Worm (Caenorhabditis elegans) whole organism, L1 larva: Measurements from ENCODE around the gene F44D12.2.

Experiments
- C04F5.9 ChIP-seq: sonication (generic microtip); optimal IDR thresholded peaks from 2 replicates; lab custom pipeline; 2016; ENCODE audit warnings: missing genetic modification characterization, missing compliant biosample characterization
- Y116A8C.19 ChIP-seq: sonication (generic microtip); optimal IDR thresholded peaks from 2 replicates; lab custom pipeline; 2016; ENCODE audit warnings: missing compliant biosample characterization, missing genetic modification characterization, borderline replicate concordance
- alr-1 ChIP-seq: fragments of 200-800 bp; sonication (Bioruptor generic); optimal IDR thresholded peaks from 2 replicates; lab custom pipeline; 2018; ENCODE audit warnings: borderline replicate concordance, mild to moderate bottlenecking, missing genetic modification characterization, missing compliant biosample characterization
- aly-2 ChIP-seq: fragments of 150-350 bp; optimal IDR thresholded peaks from 2 replicates; lab custom pipeline; 2014; ENCODE audit warnings: missing biosample characterization, missing genetic modification characterization
- ama-1 ChIP-seq: fragments of 150-350 bp; optimal IDR thresholded peaks from 2 replicates; lab custom pipeline; 2014
- blmp-1 ChIP-seq: fragments of 150-350 bp; optimal IDR thresholded peaks from 2 replicates; lab custom pipeline; 2014; ENCODE audit warnings: missing biosample characterization, missing genetic modification characterization
- dpl-1 ChIP-seq, 3 experiments: fragments of 150-350 bp in 2 of 3; sonication (generic microtip) in 1 of 3; optimal IDR thresholded peaks; 2 replicates each; lab custom pipeline; 2014 to 2017; ENCODE audit warnings: missing biosample characterization in 3 of 3, missing genetic modification characterization in 3 of 3, missing genetic modification reagents in 3 of 3
- efl-1 ChIP-seq, 4 experiments: fragments of 150-350 bp; optimal IDR thresholded peaks in 3 of 4; peaks in 1 of 4; 1 replicate in 1 of 4; 2 replicates in 3 of 4; lab custom pipeline; 2014; ENCODE audit warnings: missing biosample characterization in 2 of 4, missing genetic modification characterization in 2 of 4, missing genetic modification reagents in 2 of 4
- fkh-4 ChIP-seq: sonication (generic microtip); optimal IDR thresholded peaks from 2 replicates; lab custom pipeline; 2016; ENCODE audit warnings: missing compliant biosample characterization, missing genetic modification characterization, borderline replicate concordance
- fos-1 ChIP-seq: fragments of 150-350 bp; optimal IDR thresholded peaks from 2 replicates; lab custom pipeline; 2014; ENCODE audit warnings: missing biosample characterization, missing genetic modification characterization
- hlh-17 ChIP-seq: fragments of 200-800 bp; sonication (Bioruptor generic); optimal IDR thresholded peaks from 2 replicates; lab custom pipeline; 2018; ENCODE audit warnings: missing genetic modification characterization, mild to moderate bottlenecking, missing compliant biosample characterization, moderate library complexity, borderline replicate concordance
- irx-1 ChIP-seq: sonication (generic microtip); optimal IDR thresholded peaks from 2 replicates; lab custom pipeline; 2016; ENCODE audit warnings: missing genetic modification characterization, missing compliant biosample characterization
- lin-13 ChIP-seq: fragments of 150-350 bp; optimal IDR thresholded peaks from 2 replicates; lab custom pipeline; 2014; ENCODE audit warnings: missing biosample characterization, missing genetic modification reagents, missing genetic modification characterization
- lin-14 ChIP-seq: fragments of 200-800 bp; sonication (Bioruptor generic); optimal IDR thresholded peaks from 2 replicates; lab custom pipeline; 2018; ENCODE audit warnings: mild to moderate bottlenecking, missing genetic modification characterization, moderate library complexity, missing compliant biosample characterization
- lin-35 ChIP-seq, 2 experiments: fragments of 150-350 bp; optimal IDR thresholded peaks; 2 replicates each; lab custom pipeline; 2014; ENCODE audit warnings: missing biosample characterization in 2 of 2, missing genetic modification characterization in 2 of 2, missing genetic modification reagents in 2 of 2
- lin-39 ChIP-seq: fragments of 150-350 bp; optimal IDR thresholded peaks from 2 replicates; lab custom pipeline; 2014; ENCODE audit warnings: missing biosample characterization, missing genetic modification reagents, missing genetic modification characterization
- lsy-2 ChIP-seq, 2 experiments: fragments of 150-350 bp; optimal IDR thresholded peaks; 2 replicates each; lab custom pipeline; 2014; ENCODE audit warnings: missing biosample characterization in 2 of 2, missing genetic modification characterization in 2 of 2
- mep-1 ChIP-seq: fragments of 150-350 bp; optimal IDR thresholded peaks from 2 replicates; lab custom pipeline; 2014; ENCODE audit warnings: missing biosample characterization, missing genetic modification characterization
- nhr-11 ChIP-seq: fragments of 150-350 bp; optimal IDR thresholded peaks from 2 replicates; lab custom pipeline; 2014; ENCODE audit warnings: missing biosample characterization, missing genetic modification characterization
- nhr-20 ChIP-seq: sonication (generic microtip); optimal IDR thresholded peaks from 2 replicates; lab custom pipeline; 2016; ENCODE audit warnings: mild to moderate bottlenecking, missing genetic modification characterization, missing compliant biosample characterization
- nhr-76 ChIP-seq: sonication (generic microtip); optimal IDR thresholded peaks from 2 replicates; lab custom pipeline; 2017; ENCODE audit warnings: missing biosample characterization, missing genetic modification characterization
- nhr-77 ChIP-seq: fragments of 150-350 bp; optimal IDR thresholded peaks from 2 replicates; lab custom pipeline; 2014; ENCODE audit warnings: missing biosample characterization, missing genetic modification characterization
- nhr-85 ChIP-seq: sonication (generic microtip); peaks from one replicate; lab custom pipeline; 2016; ENCODE audit warnings: missing genetic modification characterization, inconsistent platforms, missing compliant biosample characterization
- pqm-1 ChIP-seq: sonication (generic microtip); optimal IDR thresholded peaks from 3 replicates; lab custom pipeline; 2017; ENCODE audit warnings: missing biosample characterization, missing genetic modification characterization
- rnt-1 ChIP-seq: sonication (generic microtip); optimal IDR thresholded peaks from 2 replicates; lab custom pipeline; 2016; ENCODE audit warnings: mild to moderate bottlenecking, missing genetic modification characterization, moderate library complexity, missing compliant biosample characterization
- skn-1 ChIP-seq: fragments of 150-350 bp; optimal IDR thresholded peaks from 2 replicates; lab custom pipeline; 2014; ENCODE audit warnings: missing biosample characterization, missing genetic modification characterization
- sptf-1 ChIP-seq: fragments of 150-350 bp; optimal IDR thresholded peaks from 2 replicates; lab custom pipeline; 2014; ENCODE audit warnings: missing biosample characterization, missing genetic modification characterization
- sup-37 ChIP-seq: fragments of 200-800 bp; sonication (Bioruptor generic); optimal IDR thresholded peaks from 2 replicates; lab custom pipeline; 2018; ENCODE audit warnings: mild to moderate bottlenecking, missing genetic modification characterization, missing compliant biosample characterization
- vab-15 ChIP-seq: sonication (generic microtip); optimal IDR thresholded peaks from 2 replicates; lab custom pipeline; 2017; ENCODE audit warnings: missing genotype, mild to moderate bottlenecking, missing genetic modification characterization, missing compliant biosample characterization
- zag-1 ChIP-seq: fragments of 150-350 bp; optimal IDR thresholded peaks from 2 replicates; lab custom pipeline; 2014; ENCODE audit warnings: missing biosample characterization, missing genetic modification characterization

The F44D12.2 gene

ce11 chrIV:9994895-9995394 is 22.6 kb downstream of the F44D12.2 start, which contains the start of gene uba-1 (continued):
- TF ChIP-seq vab-15 (tag; lab: Kevin White, UChicago) (no peak), zag-1 (no peak), fkh-4 (tag; lab: Kevin White, UChicago) (no peak), pqm-1 (tag; lab: Kevin White, UChicago) (no peak)

ce11 chrIV:9993403-9994132 is 24.0 kb downstream of the F44D12.2 start:
- no peak for TF ChIP-seq hlh-17 (GFP tag; lab: Kevin White, UChicago)
- TF ChIP-seq C04F5.9 (tag; lab: Kevin White, UChicago): no peak
- no peak for TF ChIP-seq lin-13 (GFP tag; lab: Kevin White, UChicago)
- no peak for TF ChIP-seq lin-39
- no peak for TF ChIP-seq nhr-85 (tag; lab: Kevin White, UChicago)
- peak; percentile 33 for TF ChIP-seq skn-1 (tag; lab: Kevin White, UChicago)
- TF ChIP-seq lin-14 (GFP tag; lab: Kevin White, UChicago): no peak
- TF ChIP-seq blmp-1 (tag; lab: Kevin White, UChicago): peak; percentile 48
- TF ChIP-seq mep-1 (tag; lab: Kevin White, UChicago): no peak

- no peak for TF ChIP-seq Y116A8C.19 (tag; lab: Kevin White, UChicago)
- TF ChIP-seq aly-2 (tag; lab: Kevin White, UChicago): peak; percentile 61
- TF ChIP-seq, all 84 proteins: peak for 1
These were observed 28.1 kb downstream of the F44D12.2 start for ce11 chrIV:9989416-9989815.

- TF ChIP-seq zag-1: no peak
- peak; percentile 30 for TF ChIP-seq blmp-1 (tag; lab: Kevin White, UChicago)
These were observed 34.6 kb downstream of the F44D12.2 start, which contains the start of gene mam-2 for ce11 chrIV:9982895-9983294. mam-2 (plus strand) TSS chrIV:9983195.

ce11 chrIV:9982226-9982794 is 35.2 kb downstream of the F44D12.2 start, which contains the start of gene rrp-1:
rrp-1 (minus strand) TSS chrIV:9982276.
- TF ChIP-seq efl-1 (optimal IDR thresholded peaks at IDR 0.05; lab: Kevin White, UChicago): peak; percentile 3 to 29
- TF ChIP-seq efl-1 (GFP tag; optimal IDR thresholded peaks at IDR 0.05 in 1 of 2; lab: Kevin White, UChicago): no peak
- TF ChIP-seq dpl-1 (GFP tag; optimal IDR thresholded peaks at IDR 0.05; lab: Kevin White, UChicago): peak in 1 of 3 experiments; percentile 30
- peak; percentile 47 for TF ChIP-seq mep-1 (tag; lab: Kevin White, UChicago)
- TF ChIP-seq nhr-77 (tag; lab: Kevin White, UChicago): no peak
- no peak for TF ChIP-seq fos-1 (tag; lab: Kevin White, UChicago)
- TF ChIP-seq lin-35 (GFP tag; optimal IDR thresholded peaks at IDR 0.05; lab: Kevin White, UChicago): peak in 1 of 2 experiments; percentile 27

ce11 chrIV:9977602-9978172 is 39.8 kb downstream of the F44D12.2 start, which contains the start of gene dhp-2:
dhp-2 (plus strand) TSS chrIV:9978122.
- TF ChIP-seq lin-14 (GFP tag; lab: Kevin White, UChicago) (peak; percentile 35), nhr-20 (tag; lab: Kevin White, UChicago) (no peak), rnt-1 (tag; lab: Kevin White, UChicago) (peak; percentile 13), mep-1 (tag; lab: Kevin White, UChicago) (no peak)
- TF ChIP-seq, all 84 proteins: peak for 2

- TF ChIP-seq sptf-1: no peak
- no peak for TF ChIP-seq lsy-2 (tag; optimal IDR thresholded peaks at IDR 0.05; lab: Kevin White, UChicago)
- TF ChIP-seq sup-37 (GFP tag; lab: Kevin White, UChicago): no peak
- no peak for TF ChIP-seq nhr-11 (tag; lab: Kevin White, UChicago)
- no peak for TF ChIP-seq lin-14 (GFP tag; lab: Kevin White, UChicago)
- TF ChIP-seq nhr-76 (tag; lab: Kevin White, UChicago): no peak
- TF ChIP-seq irx-1 (tag; lab: Kevin White, UChicago): no peak
- no peak for TF ChIP-seq ama-1 (lab: Kevin White, UChicago)
- no peak for TF ChIP-seq alr-1
- TF ChIP-seq, all 84 proteins: peak for 0
These were observed 41.2 kb downstream of the F44D12.2 start, which contains the start of gene C47E12.14 for ce11 chrIV:9976284-9976683. C47E12.14 (minus strand) TSS chrIV:9976384.
